Worm (Caenorhabditis elegans) whole organism, young adult: ENCODE data around the gene R05F9.9.

Source experiments
- B0336.3 ChIP-seq: fragments of 200-800 bp; sonication (Bioruptor generic); IDR thresholded peaks from 2 replicates; pipeline ENCODE4 v1.3.6; 2022; ENCODE audit warnings: missing genetic modification characterization, missing compliant biosample characterization
- C06A6.2 ChIP-seq: fragments of 200-800 bp; sonication (Bioruptor generic); conservative IDR thresholded peaks from 2 replicates; pipeline ENCODE4 v1.3.6; 2022; ENCODE audit warnings: missing genetic modification characterization, missing compliant biosample characterization
- C17E4.6 ChIP-seq: fragments of 200-800 bp; sonication (Bioruptor generic); IDR thresholded peaks from 2 replicates; pipeline ENCODE4 v1.3.6; 2022; ENCODE audit warnings: missing genetic modification reagents, missing genetic modification characterization, missing compliant biosample characterization
- D2030.7 ChIP-seq: fragments of 200-800 bp; sonication (Bioruptor generic); IDR thresholded peaks from 2 replicates; pipeline ENCODE4 v1.3.6; 2022; ENCODE audit warnings: missing genetic modification reagents, missing genetic modification characterization, missing compliant biosample characterization
- F33H1.4 ChIP-seq: fragments of 200-800 bp; sonication (Bioruptor generic); IDR thresholded peaks from 2 replicates; pipeline ENCODE4 v1.3.6; 2022; ENCODE audit warnings: missing genetic modification reagents, missing genetic modification characterization, missing compliant biosample characterization
- K11D2.4 ChIP-seq: fragments of 200-800 bp; sonication (Bioruptor generic); IDR thresholded peaks from 2 replicates; pipeline ENCODE4 v1.3.6; 2022; ENCODE audit warnings: missing genetic modification reagents, missing genetic modification characterization, missing compliant biosample characterization
- K12H6.12 ChIP-seq: fragments of 200-800 bp; sonication (Bioruptor generic); optimal IDR thresholded peaks from 2 replicates; lab custom pipeline; 2018; ENCODE audit warnings: mild to moderate bottlenecking, missing genetic modification characterization, missing compliant biosample characterization
- Y53F4B.3 ChIP-seq: fragments of 200-800 bp; sonication (Bioruptor generic); IDR thresholded peaks from 2 replicates; pipeline ENCODE4 v1.3.6; 2022; ENCODE audit warnings: missing genetic modification reagents, missing genetic modification characterization, missing compliant biosample characterization
- attf-5 ChIP-seq: fragments of 200-800 bp; sonication (Bioruptor generic); optimal IDR thresholded peaks from 2 replicates; lab custom pipeline; 2018; ENCODE audit warnings: mild to moderate bottlenecking, missing genetic modification characterization, missing compliant biosample characterization
- cebp-1 ChIP-seq, 2 experiments: fragments of 200-800 bp in 1 of 2; sonication (Bioruptor generic) in 1 of 2; sonication (generic microtip) in 1 of 2; IDR thresholded peaks in 1 of 2; optimal IDR thresholded peaks in 1 of 2; 2 replicates each; pipeline versions ENCODE4 v1.3.6 to Lab custom; 2017 to 2022; ENCODE audit warnings: missing compliant biosample characterization in 2 of 2, missing genetic modification characterization in 2 of 2, mild to moderate bottlenecking in 1 of 2, missing genetic modification reagents in 1 of 2, moderate library complexity in 1 of 2
- ceh-91 ChIP-seq: fragments of 200-800 bp; sonication (Bioruptor generic); IDR thresholded peaks from 2 replicates; pipeline ENCODE4 v1.3.6; 2022; ENCODE audit warnings: missing genetic modification reagents, missing genetic modification characterization, missing compliant biosample characterization
- dox-1 ChIP-seq: fragments of 200-800 bp; sonication (Bioruptor generic); IDR thresholded peaks from 2 replicates; pipeline ENCODE4 v1.3.6; 2022; ENCODE audit warnings: missing genetic modification reagents, missing genetic modification characterization, missing compliant biosample characterization
- dpl-1 ChIP-seq: fragments of 150-350 bp; optimal IDR thresholded peaks from 2 replicates; lab custom pipeline; 2014; ENCODE audit warnings: missing biosample characterization, missing genetic modification reagents, missing genetic modification characterization
- efl-1 ChIP-seq: fragments of 150-350 bp; optimal IDR thresholded peaks from 2 replicates; lab custom pipeline; 2014; ENCODE audit warnings: missing biosample characterization, missing genetic modification reagents, missing genetic modification characterization
- egl-18 ChIP-seq: fragments of 200-800 bp; sonication (Bioruptor generic); IDR thresholded peaks from 2 replicates; pipeline ENCODE4 v1.3.6; 2022; ENCODE audit warnings: missing genetic modification reagents, missing genetic modification characterization, missing compliant biosample characterization
- gei-17 ChIP-seq: fragments of 200-800 bp; sonication (Bioruptor generic); optimal IDR thresholded peaks from 2 replicates; lab custom pipeline; 2018; ENCODE audit warnings: mild to moderate bottlenecking, missing genetic modification characterization, missing compliant biosample characterization
- hsf-1 ChIP-seq: fragments of 200-800 bp; sonication (Bioruptor generic); IDR thresholded peaks from 2 replicates; pipeline ENCODE4 v1.3.6; 2022; ENCODE audit warnings: missing genetic modification reagents, missing genetic modification characterization, missing compliant biosample characterization
- lin-26 ChIP-seq: fragments of 200-800 bp; sonication (Bioruptor generic); IDR thresholded peaks from 2 replicates; pipeline ENCODE4 v1.3.6; 2022; ENCODE audit warnings: missing genetic modification reagents, missing genetic modification characterization, missing compliant biosample characterization
- lin-40 ChIP-seq: sonication (generic microtip); optimal IDR thresholded peaks from 2 replicates; lab custom pipeline; 2016; ENCODE audit warnings: missing genetic modification characterization, mild to moderate bottlenecking, missing compliant biosample characterization, missing genotype, missing genetic modification reagents
- lsl-1 ChIP-seq: fragments of 200-800 bp; sonication (Bioruptor generic); optimal IDR thresholded peaks from 2 replicates; lab custom pipeline; 2018; ENCODE audit warnings: mild to moderate bottlenecking, missing genetic modification characterization, moderate library complexity, missing compliant biosample characterization
- lsy-27 ChIP-seq: sonication (generic microtip); optimal IDR thresholded peaks from 2 replicates; lab custom pipeline; 2017; ENCODE audit warnings: missing genetic modification characterization, mild to moderate bottlenecking, missing compliant biosample characterization, antibody characterized with exemption, missing genotype, borderline replicate concordance; ENCODE audit not compliant: insufficient read depth
- madf-6 ChIP-seq: fragments of 200-800 bp; sonication (Bioruptor generic); IDR thresholded peaks from 2 replicates; pipeline ENCODE4 v1.3.6; 2022; ENCODE audit warnings: missing genetic modification reagents, missing genetic modification characterization, missing compliant biosample characterization
- madf-8 ChIP-seq: fragments of 200-800 bp; sonication (Bioruptor generic); conservative IDR thresholded peaks from 2 replicates; pipeline ENCODE4 v1.3.6; 2022; ENCODE audit warnings: missing genetic modification reagents, missing genetic modification characterization, missing compliant biosample characterization
- mcd-1 ChIP-seq: fragments of 200-800 bp; sonication (Bioruptor generic); IDR thresholded peaks from 2 replicates; pipeline ENCODE4 v1.3.6; 2022; ENCODE audit warnings: missing genetic modification reagents, missing genetic modification characterization, missing compliant biosample characterization
- nfya-1 ChIP-seq: sonication (generic microtip); optimal IDR thresholded peaks from 2 replicates; lab custom pipeline; 2017; ENCODE audit warnings: antibody characterized with exemption, missing compliant biosample characterization, missing genetic modification characterization, borderline replicate concordance; ENCODE audit not compliant: insufficient read depth
- nfya-2 ChIP-seq: fragments of 200-800 bp; sonication (Bioruptor generic); IDR thresholded peaks from 2 replicates; pipeline ENCODE4 v1.3.6; 2022; ENCODE audit warnings: missing genetic modification reagents, missing genetic modification characterization, missing compliant biosample characterization
- nfyb-1 ChIP-seq: fragments of 200-800 bp; sonication (Bioruptor generic); IDR thresholded peaks from 2 replicates; pipeline ENCODE4 v1.3.6; 2022; ENCODE audit warnings: missing genetic modification reagents, missing genetic modification characterization, missing compliant biosample characterization
- nhr-80 ChIP-seq: sonication (generic microtip); optimal IDR thresholded peaks from 2 replicates; lab custom pipeline; 2016; ENCODE audit warnings: missing genetic modification characterization, missing compliant biosample characterization
- rec-8 ChIP-seq, 2 experiments: sonication (generic microtip); optimal IDR thresholded peaks; 2 replicates each; lab custom pipeline; 2016; ENCODE audit warnings: mild to moderate bottlenecking in 2 of 2, missing genetic modification characterization in 2 of 2, missing genetic modification reagents in 2 of 2, missing genotype in 2 of 2, missing biosample characterization in 1 of 2, missing compliant biosample characterization in 1 of 2, moderate library complexity in 1 of 2
- snpc-1.3 ChIP-seq: sonication (generic microtip); optimal IDR thresholded peaks from 2 replicates; lab custom pipeline; 2017; ENCODE audit warnings: missing genetic modification characterization, mild to moderate bottlenecking, missing compliant biosample characterization, antibody characterized with exemption, moderate library complexity, missing genotype, missing genetic modification reagents; ENCODE audit not compliant: insufficient read depth
- snpc-3.4 ChIP-seq: sonication (generic microtip); optimal IDR thresholded peaks from 2 replicates; lab custom pipeline; 2017; ENCODE audit warnings: missing genetic modification characterization, mild to moderate bottlenecking, missing compliant biosample characterization, antibody characterized with exemption, moderate library complexity, missing genotype, missing genetic modification reagents
- tbx-9 ChIP-seq: sonication (generic microtip); optimal IDR thresholded peaks from 2 replicates; lab custom pipeline; 2016; ENCODE audit warnings: borderline replicate concordance, missing genetic modification characterization, inconsistent platforms, missing compliant biosample characterization
- tlf-1 ChIP-seq: fragments of 200-800 bp; sonication (Bioruptor generic); optimal IDR thresholded peaks from 2 replicates; lab custom pipeline; 2018; ENCODE audit warnings: mild to moderate bottlenecking, missing genetic modification characterization, missing compliant biosample characterization
- xnd-1 ChIP-seq: sonication (generic microtip); optimal IDR thresholded peaks from 2 replicates; lab custom pipeline; 2016; ENCODE audit warnings: missing genotype, missing genetic modification reagents, missing genetic modification characterization, missing compliant biosample characterization
- ztf-26 ChIP-seq: sonication (generic microtip); optimal IDR thresholded peaks from 2 replicates; lab custom pipeline; 2017; ENCODE audit warnings: missing genetic modification characterization, missing compliant biosample characterization

The R05F9.9 gene

DNA sequence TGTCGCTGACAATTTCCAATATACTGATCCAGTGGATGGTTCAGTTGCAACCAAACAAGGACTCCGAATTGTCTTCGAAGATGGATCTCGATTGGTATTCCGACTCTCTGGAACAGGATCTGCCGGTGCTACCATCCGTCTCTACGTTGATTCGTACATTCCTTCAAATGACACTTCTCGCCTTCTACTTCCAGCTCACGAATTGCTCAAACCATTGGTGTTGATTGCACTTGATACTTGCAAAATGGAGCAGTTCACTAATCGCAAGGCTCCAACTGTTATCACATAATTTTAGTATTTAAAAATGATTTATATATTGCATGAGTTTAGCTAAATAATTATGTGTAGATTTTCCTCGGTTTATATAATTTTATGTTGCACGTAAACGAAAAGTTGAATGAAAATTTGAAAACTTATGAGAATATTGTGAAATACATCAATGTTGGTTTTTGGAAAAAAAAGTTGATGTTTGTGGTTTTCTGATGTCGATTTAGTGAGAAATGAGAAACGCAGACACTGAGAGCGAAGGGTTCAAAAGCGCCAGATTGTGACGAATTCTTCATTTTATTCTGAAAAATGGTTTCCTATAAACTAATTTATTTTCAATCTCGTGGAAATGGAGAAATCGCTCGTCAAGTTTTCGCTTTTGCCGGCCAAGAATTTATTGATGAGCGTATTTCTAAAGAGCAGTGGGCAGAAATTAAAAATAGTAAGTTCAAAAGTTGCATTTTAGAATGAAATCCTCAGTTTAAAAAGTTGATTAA is 10.7 kb downstream of the R05F9.9 start, which contains the start of gene gst-9 (continued):
- no peak for TF ChIP-seq snpc-3.4 (tag; lab: Kevin White, UChicago)

DNA sequence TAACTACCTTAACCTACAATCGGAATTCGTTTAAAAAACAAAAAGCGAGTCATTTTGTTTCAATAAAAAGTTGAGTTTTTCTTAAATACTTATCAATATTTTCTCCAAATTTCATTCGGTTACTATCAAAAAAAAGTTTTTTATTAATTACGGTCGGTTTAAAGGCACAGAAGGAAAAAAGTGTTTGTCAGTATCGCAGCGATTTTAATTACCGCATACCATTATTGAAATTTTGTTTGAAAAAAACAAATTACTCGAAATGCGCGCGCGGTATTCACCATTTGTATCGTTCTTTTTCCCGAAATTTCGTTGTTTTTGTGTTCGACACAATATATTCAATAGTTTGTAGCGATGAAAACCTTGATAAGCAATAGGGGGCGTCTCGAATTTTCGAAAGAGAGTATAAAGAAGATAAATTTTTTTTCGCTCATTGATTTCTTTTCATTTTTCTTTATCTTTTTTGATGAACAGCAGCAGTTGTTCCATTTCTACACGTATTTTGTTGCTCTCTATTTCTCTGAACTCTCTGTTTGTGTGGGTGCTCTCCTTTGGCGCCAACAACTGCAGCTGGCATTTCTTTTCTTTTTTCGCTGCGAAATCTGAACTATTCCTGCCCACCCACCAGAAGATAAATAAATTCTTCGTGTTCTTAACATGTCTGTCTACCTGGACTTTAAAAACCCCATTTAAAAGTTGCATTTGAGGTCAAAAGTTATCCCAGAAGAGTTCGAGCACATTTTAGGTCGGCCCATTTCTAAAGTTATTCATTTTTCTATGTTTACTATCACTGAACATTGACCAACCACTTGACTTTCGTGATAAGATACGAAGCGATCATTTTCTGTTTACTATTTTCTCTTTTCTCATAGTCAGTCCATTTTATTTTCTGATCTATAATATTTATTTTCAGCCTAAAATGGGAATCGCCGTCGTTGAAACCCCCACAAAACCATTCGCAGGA is 13.1 kb downstream of the R05F9.9 start, which contains the start of gene pgm-1:
pgm-1 (plus strand) TSS at position 911 of the 961 bp plus-strand sequence.
- peak; percentile 19 for TF ChIP-seq dpl-1 (GFP tag; lab: Kevin White, UChicago)
- no peak for TF ChIP-seq ztf-26 (tag; lab: Kevin White, UChicago)
- peak; percentile 73 for TF ChIP-seq xnd-1 (tag; lab: Kevin White, UChicago)
- no peak for TF ChIP-seq snpc-3.4 (tag; lab: Kevin White, UChicago)
- TF ChIP-seq cebp-1 (GFP tag; IDR thresholded peaks at IDR 0.05; lab: Robert Waterston, UW) = no peak
- TF ChIP-seq cebp-1 (tag; optimal IDR thresholded peaks at IDR 0.05; lab: Kevin White, UChicago) = peak; percentile 24
- peak; percentile 74 for TF ChIP-seq madf-8 (GFP tag; lab: Robert Waterston, UW)
- 0 out of 2 replicates have a peak, but pooled peaks have one; percentile 13 for TF ChIP-seq mcd-1 (GFP tag; lab: Robert Waterston, UW)
- TF ChIP-seq D2030.7 = 0 out of 2 replicates have a peak, but pooled peaks have one; percentile 12
- TF ChIP-seq lin-40 (tag; lab: Kevin White, UChicago) = peak; percentile 3
- TF ChIP-seq lin-26 (GFP tag; lab: Robert Waterston, UW) = 0 out of 2 replicates have a peak, but pooled peaks have one; percentile 24
- no peak for TF ChIP-seq tlf-1 (GFP tag; lab: Kevin White, UChicago)
- no peak for TF ChIP-seq nfya-1 (tag; lab: Kevin White, UChicago)
- TF ChIP-seq madf-6 (GFP tag; lab: Robert Waterston, UW) = peak; percentile 90
- no peak for TF ChIP-seq nfya-2 (GFP tag; lab: Robert Waterston, UW)
- no peak for TF ChIP-seq C17E4.6 (GFP tag; lab: Robert Waterston, UW)
- TF ChIP-seq hsf-1 (GFP tag; lab: Robert Waterston, UW) = peak; percentile 86
- TF ChIP-seq rec-8 (tag; optimal IDR thresholded peaks at IDR 0.05; lab: Kevin White, UChicago) = no peak
- peak; percentile 15 for TF ChIP-seq nhr-80 (tag; lab: Kevin White, UChicago)
- no peak for TF ChIP-seq K11D2.4 (GFP tag; lab: Robert Waterston, UW)
- TF ChIP-seq efl-1 (GFP tag; lab: Kevin White, UChicago) = peak; percentile 74
- TF ChIP-seq dox-1 = peak; percentile 25; the same call in 1 of the 2 replicates
- peak; percentile 14 for TF ChIP-seq K12H6.12 (tag; lab: Kevin White, UChicago)
- TF ChIP-seq lsy-27 (tag; lab: Kevin White, UChicago) = no peak
- TF ChIP-seq ceh-91 (GFP tag; lab: Robert Waterston, UW) = peak; percentile 77
- peak; percentile 94 for TF ChIP-seq lsl-1
- TF ChIP-seq Y53F4B.3 (GFP tag; lab: Robert Waterston, UW) = no peak
- no peak for TF ChIP-seq C06A6.2
- TF ChIP-seq snpc-1.3 = peak; percentile 8
- no peak for TF ChIP-seq B0336.3 (GFP tag; lab: Robert Waterston, UW)
- no peak for TF ChIP-seq tbx-9
- no peak for TF ChIP-seq gei-17
- TF ChIP-seq F33H1.4 (GFP tag; lab: Robert Waterston, UW) = peak; percentile 52; the same call in 1 of the 2 replicates
- no peak for TF ChIP-seq nfyb-1 (GFP tag; lab: Robert Waterston, UW)
- no peak for TF ChIP-seq egl-18
- peak; percentile 31 for TF ChIP-seq attf-5
- TF ChIP-seq, all 124 proteins: peak for 19
